Worm (Caenorhabditis elegans): Measurements from ENCODE around the gene trm-1.

ce11 chrV:14226373-14226772, 41.0 kb upstream of the trm-1 start, which contains the start of gene nep-21:
- TF ChIP-seq W03F9.2 (tag; optimal IDR thresholded peaks at IDR 0.05) (no peak), him-1 (tag; optimal IDR thresholded peaks at IDR 0.05) (no peak), dao-5 (tag; optimal IDR thresholded peaks at IDR 0.05) (no peak)

All from whole organism, L4/young adult.